Worm (Caenorhabditis elegans): ENCODE results near the gene Y55D5A.3.

The Y55D5A.3 gene

DNA sequence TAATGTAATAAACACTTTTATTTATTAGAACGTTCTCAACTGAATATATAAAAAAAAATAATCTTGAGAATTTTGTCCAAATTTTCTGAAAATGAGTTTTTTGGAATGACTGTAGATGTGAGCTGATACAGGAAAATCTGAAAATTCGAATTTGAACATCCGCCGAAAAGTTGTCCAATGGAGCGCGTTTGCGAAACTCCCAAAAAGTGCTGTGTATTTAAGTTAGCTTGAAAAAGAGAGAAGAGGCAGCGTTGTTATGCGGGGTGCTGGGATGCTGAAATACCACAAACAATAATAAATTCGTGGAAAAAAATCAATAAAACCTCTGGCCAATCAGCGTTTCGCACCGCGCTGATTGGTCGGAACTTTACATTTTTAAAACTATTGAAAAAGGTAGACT lies 5.3 kb downstream of the Y55D5A.3 start:
- TF ChIP-seq R02D3.7 (tag; optimal IDR thresholded peaks at IDR 0.05) (no peak), nfya-1 (tag; optimal IDR thresholded peaks at IDR 0.05; ENCODE audit: insufficient read depth) (peak; percentile 30)

DNA sequence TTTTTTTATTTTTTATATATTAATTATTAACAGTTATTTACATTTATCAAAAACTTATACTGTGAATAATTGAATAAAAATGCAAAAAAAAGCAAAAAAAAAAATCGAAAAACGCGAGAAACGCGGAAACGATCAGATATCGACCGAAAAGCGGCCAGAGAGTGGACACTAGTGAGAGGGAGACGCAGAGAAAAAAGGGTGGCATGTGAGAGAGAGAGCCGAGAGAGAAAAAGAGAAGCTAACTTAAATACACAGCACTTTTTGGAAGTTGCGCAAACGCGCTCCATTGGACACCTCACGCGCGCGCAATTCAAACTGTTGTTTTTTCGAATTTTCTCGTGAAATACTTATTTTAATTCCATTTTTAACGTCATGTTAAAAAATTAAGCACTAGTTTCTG lies 9.1 kb downstream of the Y55D5A.3 start:
- TF ChIP-seq nhr-67 (tag; optimal IDR thresholded peaks at IDR 0.05) (no peak), nhr-237 (tag; optimal IDR thresholded peaks at IDR 0.05) (no peak), lsy-12 (tag; optimal IDR thresholded peaks at IDR 0.05) (peak; percentile 34), ztf-4 (tag; optimal IDR thresholded peaks at IDR 0.05) (no peak), fkh-10 (GFP tag; optimal IDR thresholded peaks at IDR 0.05) (no peak), aly-2 (tag; optimal IDR thresholded peaks at IDR 0.05) (no peak), ZK546.5 (tag; optimal IDR thresholded peaks at IDR 0.05) (no peak), ztf-11 (tag; optimal IDR thresholded peaks at IDR 0.05) (no peak), mdl-1 (tag; optimal IDR thresholded peaks at IDR 0.05) (no peak), hmg-11 (tag; optimal IDR thresholded peaks at IDR 0.05) (peak; percentile 89), ceh-28 (tag; optimal IDR thresholded peaks at IDR 0.05) (peak; percentile 82), elt-3 (tag; optimal IDR thresholded peaks at IDR 0.05) (no peak), fos-1 (tag; optimal IDR thresholded peaks at IDR 0.05) (no peak), nhr-25 (tag; optimal IDR thresholded peaks at IDR 0.05) (peak; percentile 46), sea-2 (GFP tag; optimal IDR thresholded peaks at IDR 0.05) (no peak), nhr-23 (tag; optimal IDR thresholded peaks at IDR 0.05) (peak; percentile 71), nhr-12 (tag; optimal IDR thresholded peaks at IDR 0.05) (no peak), ceh-16 (tag; optimal IDR thresholded peaks at IDR 0.05) (no peak), fkh-2 (tag; optimal IDR thresholded peaks at IDR 0.05) (no peak), nhr-28 (tag; optimal IDR thresholded peaks at IDR 0.05) (no peak), pqm-1 (tag; optimal IDR thresholded peaks at IDR 0.05) (no peak), zag-1 (tag; optimal IDR thresholded peaks at IDR 0.05) (no peak), nhr-76 (tag; optimal IDR thresholded peaks at IDR 0.05) (no peak), nfya-1 (tag; optimal IDR thresholded peaks at IDR 0.05; ENCODE audit: insufficient read depth) (peak; percentile 87), eor-1 (tag; optimal IDR thresholded peaks at IDR 0.05) (no peak), nhr-11 (tag; optimal IDR thresholded peaks at IDR 0.05) (peak; percentile 3), nhr-43 (tag; optimal IDR thresholded peaks at IDR 0.05; ENCODE audit: poor library complexity, severe bottlenecking) (peak; percentile 78), mml-1 (tag; optimal IDR thresholded peaks at IDR 0.05) (no peak), skn-1 (tag; optimal IDR thresholded peaks at IDR 0.05) (no peak), unc-39 (tag; optimal IDR thresholded peaks at IDR 0.05) (no peak), unc-62 (GFP tag; optimal IDR thresholded peaks at IDR 0.05) (no peak), lin-39 (tag; optimal IDR thresholded peaks at IDR 0.05) (peak; percentile 68), jun-1 (tag; optimal IDR thresholded peaks at IDR 0.05) (no peak), pha-4 (tag; optimal IDR thresholded peaks at IDR 0.05) (peak; percentile 85), snpc-4 (tag; optimal IDR thresholded peaks at IDR 0.05) (peak; percentile 21), lin-15B (tag; optimal IDR thresholded peaks at IDR 0.05) (peak; percentile 83), egl-27 (tag; optimal IDR thresholded peaks at IDR 0.05) (no peak), ceh-82 (tag; optimal IDR thresholded peaks at IDR 0.05) (no peak), daf-12 (tag; optimal IDR thresholded peaks at IDR 0.05) (no peak), nhr-77 (tag; optimal IDR thresholded peaks at IDR 0.05) (no peak), tbx-2 (tag; optimal IDR thresholded peaks at IDR 0.05) (peak; percentile 24), elt-1 (tag; optimal IDR thresholded peaks at IDR 0.05) (no peak), ama-1 (optimal IDR thresholded peaks at IDR 0.05) (no peak), ceh-9 (tag; optimal IDR thresholded peaks at IDR 0.05) (no peak), elt-2 (tag; optimal IDR thresholded peaks at IDR 0.05) (peak; percentile 61), R02D3.7 (tag; optimal IDR thresholded peaks at IDR 0.05) (peak; percentile 64), egl-5 (tag; optimal IDR thresholded peaks at IDR 0.05) (peak; percentile 20)

Measured in whole organism, L3 larva.